Worm (Caenorhabditis elegans) whole organism, L3 larva: ENCODE measurements around the gene nhr-260.

Source experiments
- R02D3.7 ChIP-seq: fragments of 150-350 bp; optimal IDR thresholded peaks from 2 replicates; lab custom pipeline; 2014; ENCODE audit warnings: missing biosample characterization, missing genetic modification characterization
- ZK546.5 ChIP-seq: sonication (generic microtip); optimal IDR thresholded peaks from 2 replicates; lab custom pipeline; 2017; ENCODE audit warnings: missing biosample characterization, missing genetic modification characterization
- ama-1 ChIP-seq: fragments of 150-350 bp; optimal IDR thresholded peaks from 2 replicates; lab custom pipeline; 2018
- ceh-16 ChIP-seq: sonication (generic microtip); optimal IDR thresholded peaks from 2 replicates; lab custom pipeline; 2017; ENCODE audit warnings: missing biosample characterization, missing genetic modification characterization
- ceh-28 ChIP-seq: fragments of 150-350 bp; optimal IDR thresholded peaks from 2 replicates; lab custom pipeline; 2014; ENCODE audit warnings: missing biosample characterization, missing genetic modification reagents, missing genetic modification characterization
- ceh-82 ChIP-seq: fragments of 150-350 bp; optimal IDR thresholded peaks from 2 replicates; lab custom pipeline; 2014; ENCODE audit warnings: missing biosample characterization, missing genetic modification characterization
- ceh-9 ChIP-seq: sonication (generic microtip); optimal IDR thresholded peaks from 2 replicates; lab custom pipeline; 2018; ENCODE audit warnings: missing biosample characterization, missing genetic modification characterization
- daf-12 ChIP-seq: fragments of 150-350 bp; optimal IDR thresholded peaks from 2 replicates; lab custom pipeline; 2014; ENCODE audit warnings: missing biosample characterization, missing genetic modification reagents, missing genetic modification characterization
- egl-5 ChIP-seq: fragments of 150-350 bp; optimal IDR thresholded peaks from 2 replicates; lab custom pipeline; 2017; ENCODE audit warnings: missing biosample characterization, missing genetic modification reagents, missing genetic modification characterization, inconsistent platforms
- elt-1 ChIP-seq: fragments of 150-350 bp; optimal IDR thresholded peaks from 2 replicates; lab custom pipeline; 2014; ENCODE audit warnings: missing biosample characterization, missing genetic modification characterization
- elt-2 ChIP-seq: sonication (generic microtip); optimal IDR thresholded peaks from 2 replicates; lab custom pipeline; 2016; ENCODE audit warnings: missing genetic modification reagents, mild to moderate bottlenecking, missing genetic modification characterization, missing compliant biosample characterization
- elt-3 ChIP-seq, 3 experiments: fragments of 150-350 bp in 1 of 3; sonication (generic microtip) in 2 of 3; optimal IDR thresholded peaks; 2 replicates in 2 of 3; 4 replicates in 1 of 3; lab custom pipeline; 2014 to 2017; ENCODE audit warnings: missing biosample characterization in 3 of 3, missing genetic modification characterization in 3 of 3
- eor-1 ChIP-seq, 2 experiments: fragments of 150-350 bp; optimal IDR thresholded peaks; 2 replicates each; lab custom pipeline; 2014 to 2018; ENCODE audit warnings: missing biosample characterization in 2 of 2, missing genetic modification characterization in 2 of 2
- fkh-10 ChIP-seq: sonication (generic microtip); optimal IDR thresholded peaks from 2 replicates; lab custom pipeline; 2017; ENCODE audit warnings: missing biosample characterization, missing genetic modification reagents, missing genetic modification characterization
- fkh-2 ChIP-seq: fragments of 150-350 bp; optimal IDR thresholded peaks from 2 replicates; lab custom pipeline; 2014; ENCODE audit warnings: missing biosample characterization, missing genetic modification reagents, missing genetic modification characterization
- fos-1 ChIP-seq: fragments of 150-350 bp; optimal IDR thresholded peaks from 2 replicates; lab custom pipeline; 2014; ENCODE audit warnings: missing biosample characterization, missing genetic modification characterization
- hmg-11 ChIP-seq: sonication (generic microtip); optimal IDR thresholded peaks from 2 replicates; lab custom pipeline; 2016; ENCODE audit warnings: missing genetic modification characterization, missing compliant biosample characterization
- jun-1 ChIP-seq: fragments of 150-350 bp; optimal IDR thresholded peaks from 2 replicates; lab custom pipeline; 2014; ENCODE audit warnings: missing biosample characterization, missing genetic modification reagents, missing genetic modification characterization
- lin-15B ChIP-seq: fragments of 150-350 bp; optimal IDR thresholded peaks from 2 replicates; lab custom pipeline; 2014; ENCODE audit warnings: missing biosample characterization, missing genetic modification characterization
- lsy-12 ChIP-seq: sonication (generic microtip); optimal IDR thresholded peaks from 2 replicates; lab custom pipeline; 2016; ENCODE audit warnings: mild to moderate bottlenecking, missing genetic modification characterization, missing compliant biosample characterization
- mml-1 ChIP-seq: fragments of 150-350 bp; sonication (generic microtip); optimal IDR thresholded peaks from 3 replicates; lab custom pipeline; 2014; ENCODE audit warnings: missing biosample characterization, missing genetic modification characterization
- nfya-1 ChIP-seq: sonication (generic microtip); optimal IDR thresholded peaks from 2 replicates; lab custom pipeline; 2017; ENCODE audit warnings: missing genetic modification characterization, mild to moderate bottlenecking, missing compliant biosample characterization, antibody characterized with exemption, moderate library complexity; ENCODE audit not compliant: insufficient read depth
- nhr-11 ChIP-seq: fragments of 150-350 bp; optimal IDR thresholded peaks from 2 replicates; lab custom pipeline; 2014; ENCODE audit warnings: missing biosample characterization, missing genetic modification characterization
- nhr-23 ChIP-seq: fragments of 150-350 bp; optimal IDR thresholded peaks from 2 replicates; lab custom pipeline; 2014; ENCODE audit warnings: missing biosample characterization, missing genetic modification reagents, missing genetic modification characterization
- nhr-25 ChIP-seq: sonication (generic microtip); optimal IDR thresholded peaks from 2 replicates; lab custom pipeline; 2017; ENCODE audit warnings: missing biosample characterization, missing genetic modification characterization
- nhr-28 ChIP-seq: fragments of 150-350 bp; optimal IDR thresholded peaks from 2 replicates; lab custom pipeline; 2014; ENCODE audit warnings: missing biosample characterization, missing genetic modification characterization
- nhr-43 ChIP-seq: sonication (generic microtip); optimal IDR thresholded peaks from 2 replicates; lab custom pipeline; 2016; ENCODE audit warnings: mild to moderate bottlenecking, missing genetic modification characterization, missing compliant biosample characterization; ENCODE audit not compliant: poor library complexity, severe bottlenecking
- nhr-67 ChIP-seq: fragments of 150-350 bp; optimal IDR thresholded peaks from 2 replicates; lab custom pipeline; 2014; ENCODE audit warnings: missing biosample characterization, missing genetic modification characterization
- nhr-76 ChIP-seq: fragments of 150-350 bp; sonication (generic microtip); optimal IDR thresholded peaks from 5 replicates; lab custom pipeline; 2014; ENCODE audit warnings: missing biosample characterization, missing genetic modification characterization
- pha-4 ChIP-seq: fragments of 150-350 bp; optimal IDR thresholded peaks from 2 replicates; lab custom pipeline; 2014; ENCODE audit warnings: missing biosample characterization, missing genetic modification reagents, missing genetic modification characterization
- skn-1 ChIP-seq: fragments of 150-350 bp; optimal IDR thresholded peaks from 2 replicates; lab custom pipeline; 2014; ENCODE audit warnings: missing biosample characterization, missing genetic modification characterization
- snpc-4 ChIP-seq: fragments of 150-350 bp; optimal IDR thresholded peaks from 2 replicates; lab custom pipeline; 2014; ENCODE audit warnings: missing biosample characterization, missing genetic modification characterization
- tbx-2 ChIP-seq: sonication (generic microtip); optimal IDR thresholded peaks from 2 replicates; lab custom pipeline; 2016; ENCODE audit warnings: mild to moderate bottlenecking, missing genetic modification characterization, missing compliant biosample characterization
- unc-62 ChIP-seq: fragments of 150-350 bp; sonication (generic microtip); optimal IDR thresholded peaks from 4 replicates; lab custom pipeline; 2014; ENCODE audit warnings: missing biosample characterization, missing genetic modification reagents, missing genetic modification characterization
- zag-1 ChIP-seq: fragments of 150-350 bp; optimal IDR thresholded peaks from 2 replicates; lab custom pipeline; 2014; ENCODE audit warnings: missing biosample characterization, missing genetic modification characterization
- ztf-11 ChIP-seq: fragments of 150-350 bp; optimal IDR thresholded peaks from 2 replicates; lab custom pipeline; 2014; ENCODE audit warnings: missing biosample characterization, missing genetic modification characterization
- ztf-4 ChIP-seq: fragments of 150-350 bp; optimal IDR thresholded peaks from 2 replicates; lab custom pipeline; 2014; ENCODE audit warnings: missing biosample characterization, missing genetic modification characterization

nhr-260 gene

DNA sequence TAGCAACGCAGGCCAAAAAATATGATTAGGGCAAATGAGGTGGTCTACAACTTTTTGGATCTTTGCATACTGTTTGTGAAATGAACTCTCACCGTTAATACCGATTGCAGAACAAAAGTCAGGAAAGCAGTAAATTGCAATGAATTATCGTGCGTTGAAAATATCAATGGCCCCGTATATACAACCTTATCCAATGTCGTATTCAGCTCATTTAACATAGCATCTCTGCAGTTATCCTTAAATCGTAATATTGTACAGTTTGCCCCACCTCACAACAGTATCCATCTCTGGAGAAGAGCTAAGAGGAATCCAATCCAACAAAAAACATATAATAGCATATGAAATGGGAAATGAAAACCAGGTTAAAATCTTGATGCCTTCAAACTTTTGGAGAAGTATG, 21.0 kb upstream of the nhr-260 start:
- TF ChIP-seq elt-2 (tag; lab: Kevin White, UChicago) = no peak
- TF ChIP-seq fkh-2 = no peak
- no peak for TF ChIP-seq skn-1 (tag; lab: Kevin White, UChicago)
- no peak for TF ChIP-seq nhr-28 (tag; lab: Kevin White, UChicago)
- no peak for TF ChIP-seq nhr-67 (tag; lab: Kevin White, UChicago)
- no peak for TF ChIP-seq eor-1 (tag; optimal IDR thresholded peaks at IDR 0.05; lab: Kevin White, UChicago)
- no peak for TF ChIP-seq fos-1
- no peak for TF ChIP-seq ama-1 (lab: Kevin White, UChicago)
- no peak for TF ChIP-seq snpc-4 (tag; lab: Kevin White, UChicago)
- TF ChIP-seq hmg-11 (tag; lab: Kevin White, UChicago) = no peak
- TF ChIP-seq ceh-9 (tag; lab: Kevin White, UChicago) = no peak
- TF ChIP-seq tbx-2 (tag; lab: Kevin White, UChicago) = no peak
- no peak for TF ChIP-seq nhr-43
- no peak for TF ChIP-seq nhr-25 (tag; lab: Kevin White, UChicago)
- TF ChIP-seq mml-1 = no peak
- no peak for TF ChIP-seq ceh-16 (tag; lab: Kevin White, UChicago)

DNA sequence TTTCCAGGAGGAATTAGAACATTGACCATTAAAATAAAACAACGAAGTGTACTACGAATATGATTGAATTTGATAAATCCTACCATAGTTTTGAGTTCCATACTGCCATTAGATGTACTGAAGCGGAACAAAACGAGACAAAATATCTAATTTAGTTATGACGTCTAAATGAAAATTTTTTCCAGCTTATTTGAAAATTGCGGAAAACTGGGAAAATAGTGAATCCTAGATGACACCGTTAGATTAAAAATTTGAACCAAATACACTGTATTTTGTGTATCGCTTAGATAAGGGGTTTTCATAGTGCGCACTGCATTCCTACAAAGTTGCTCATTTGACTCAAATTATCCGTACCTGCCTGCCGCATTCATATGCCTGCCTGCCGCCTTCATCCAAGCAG, 19.7 kb upstream of the nhr-260 start, which contains the start of gene K02H11.4:
K02H11.4 (minus strand) TSS at position 101 of the 400 bp plus-strand sequence.
- no peak for TF ChIP-seq nhr-23
- TF ChIP-seq fkh-2 = no peak
- TF ChIP-seq snpc-4 (tag; lab: Kevin White, UChicago) = no peak

DNA sequence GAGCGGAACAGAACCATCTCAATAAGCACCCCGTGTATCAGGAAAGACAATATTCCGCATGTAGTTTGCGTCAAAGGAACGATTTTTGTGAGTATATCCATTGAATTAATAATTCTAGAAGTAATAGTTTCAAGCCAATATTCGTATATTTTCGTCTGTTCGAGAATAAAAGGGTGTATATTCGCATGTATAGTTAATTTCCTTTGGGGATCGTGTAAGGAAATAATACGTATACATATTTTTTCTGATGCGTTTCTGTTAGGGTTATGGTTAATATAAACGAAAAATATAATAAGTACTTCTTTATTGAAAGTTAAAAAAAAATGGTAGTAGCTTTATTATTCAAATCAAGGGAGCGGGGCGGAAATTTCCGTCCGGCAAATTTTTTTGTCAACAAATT, 16.5 kb upstream of the nhr-260 start, which contains the start of gene str-236:
str-236 (minus strand) TSS at position 101 of the 400 bp plus-strand sequence.
- TF ChIP-seq egl-5 (tag; lab: Kevin White, UChicago) = no peak
- TF ChIP-seq nhr-43 = no peak
- TF ChIP-seq lin-15B = no peak
- TF ChIP-seq nhr-23 = no peak
- TF ChIP-seq fkh-10 (GFP tag; lab: Kevin White, UChicago) = no peak
- no peak for TF ChIP-seq ztf-11 (tag; lab: Kevin White, UChicago)
- no peak for TF ChIP-seq fos-1
- no peak for TF ChIP-seq ZK546.5 (tag; lab: Kevin White, UChicago)
- TF ChIP-seq zag-1 = no peak
- TF ChIP-seq R02D3.7 (tag; lab: Kevin White, UChicago) = no peak
- TF ChIP-seq nfya-1 (tag; lab: Kevin White, UChicago) = no peak
- no peak for TF ChIP-seq hmg-11 (tag; lab: Kevin White, UChicago)
- TF ChIP-seq ceh-28 = no peak
- no peak for TF ChIP-seq mml-1
- no peak for TF ChIP-seq pha-4
- no peak for TF ChIP-seq unc-62 (GFP tag; lab: Kevin White, UChicago)
- no peak for TF ChIP-seq elt-3 (tag; optimal IDR thresholded peaks at IDR 0.05; lab: Kevin White, UChicago)
- no peak for TF ChIP-seq tbx-2 (tag; lab: Kevin White, UChicago)
- TF ChIP-seq ceh-9 (tag; lab: Kevin White, UChicago) = no peak
- TF ChIP-seq ceh-16 (tag; lab: Kevin White, UChicago) = no peak

DNA sequence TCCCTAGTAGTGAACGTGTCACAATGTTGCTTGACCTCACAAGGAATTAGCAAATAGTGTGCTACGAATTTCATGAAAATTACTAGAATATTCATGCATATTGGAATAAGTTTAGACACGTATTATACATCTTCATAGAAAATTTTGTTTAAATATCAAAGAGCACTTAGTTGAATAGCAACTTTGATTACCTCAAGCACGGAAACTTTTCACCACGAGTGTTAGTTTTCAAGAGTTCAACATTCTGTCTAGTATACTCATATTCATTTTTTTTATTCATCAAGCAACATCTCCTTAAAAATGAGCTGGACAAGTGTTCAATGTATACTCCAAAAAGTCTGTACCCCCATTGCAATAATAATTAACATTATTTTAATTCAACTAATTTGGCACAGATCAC, 11.0 kb upstream of the nhr-260 start, which contains the start of gene str-243:
str-243 (plus strand) TSS at position 301 of the 400 bp plus-strand sequence.
- TF ChIP-seq ceh-82 (tag; lab: Kevin White, UChicago) = no peak
- no peak for TF ChIP-seq mml-1
- TF ChIP-seq, all 47 proteins: peak for 0

DNA sequence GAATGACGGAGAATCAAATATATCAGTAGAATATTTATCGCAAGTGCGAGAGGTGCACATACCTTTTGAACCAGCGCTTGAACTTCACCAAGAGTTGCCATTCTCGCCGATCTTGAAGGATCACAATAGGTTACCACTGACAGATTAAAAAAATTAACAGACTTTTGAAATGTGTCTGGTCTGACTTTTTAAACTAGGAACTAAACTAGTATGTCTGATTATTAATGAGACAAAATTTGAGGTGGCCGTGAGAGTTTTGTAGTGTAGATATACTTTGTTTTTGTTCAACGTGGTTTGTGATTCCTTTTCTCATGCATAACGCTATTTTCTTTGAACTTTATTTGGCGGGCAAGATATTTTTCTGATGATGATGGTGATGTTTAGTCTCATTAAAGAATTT, 10.4 kb upstream of the nhr-260 start, which contains the start of gene str-240:
str-240 (minus strand) TSS at position 101 of the 400 bp plus-strand sequence.
- TF ChIP-seq nhr-25 (tag; lab: Kevin White, UChicago) = no peak
- TF ChIP-seq fos-1 = no peak
- TF ChIP-seq unc-62 (GFP tag; lab: Kevin White, UChicago) = no peak
- TF ChIP-seq lsy-12 = no peak
- no peak for TF ChIP-seq nhr-43
- no peak for TF ChIP-seq pha-4
- no peak for TF ChIP-seq nfya-1 (tag; lab: Kevin White, UChicago)
- TF ChIP-seq nhr-28 (tag; lab: Kevin White, UChicago) = no peak
- TF ChIP-seq elt-1 = no peak
- TF ChIP-seq fkh-10 (GFP tag; lab: Kevin White, UChicago) = no peak
- no peak for TF ChIP-seq jun-1 (tag; lab: Kevin White, UChicago)
- no peak for TF ChIP-seq daf-12 (tag; lab: Kevin White, UChicago)
- no peak for TF ChIP-seq nhr-11 (tag; lab: Kevin White, UChicago)
- TF ChIP-seq fkh-2 = no peak
- TF ChIP-seq ztf-4 (tag; lab: Kevin White, UChicago) = no peak
- TF ChIP-seq nhr-76 = no peak
